Worm (Caenorhabditis elegans) whole organism, L1 larva: ENCODE data around the gene R186.3.

Experiments used
- C04F5.9 ChIP-seq: sonication (generic microtip); optimal IDR thresholded peaks from 2 replicates; lab custom pipeline; 2016; ENCODE audit warnings: missing genetic modification characterization, missing compliant biosample characterization
- C34B4.2 ChIP-seq: sonication (generic microtip); optimal IDR thresholded peaks from 2 replicates; lab custom pipeline; 2017; ENCODE audit warnings: mild to moderate bottlenecking, missing genetic modification characterization, missing compliant biosample characterization
- Y116A8C.19 ChIP-seq: sonication (generic microtip); optimal IDR thresholded peaks from 2 replicates; lab custom pipeline; 2016; ENCODE audit warnings: missing compliant biosample characterization, missing genetic modification characterization, borderline replicate concordance
- aha-1 ChIP-seq: fragments of 150-350 bp; optimal IDR thresholded peaks from 2 replicates; lab custom pipeline; 2014; ENCODE audit warnings: missing biosample characterization, missing genetic modification characterization
- aly-2 ChIP-seq: fragments of 150-350 bp; optimal IDR thresholded peaks from 2 replicates; lab custom pipeline; 2014; ENCODE audit warnings: missing biosample characterization, missing genetic modification characterization
- blmp-1 ChIP-seq: fragments of 150-350 bp; optimal IDR thresholded peaks from 2 replicates; lab custom pipeline; 2014; ENCODE audit warnings: missing biosample characterization, missing genetic modification characterization
- ceh-88 ChIP-seq: fragments of 200-800 bp; sonication (Bioruptor generic); IDR thresholded peaks from 2 replicates; pipeline ENCODE4 v1.3.6; 2022; ENCODE audit warnings: missing genetic modification characterization, missing compliant biosample characterization
- ceh-90 ChIP-seq: sonication (generic microtip); optimal IDR thresholded peaks from 2 replicates; lab custom pipeline; 2016; ENCODE audit warnings: missing genetic modification characterization, missing compliant biosample characterization
- ces-1 ChIP-seq: fragments of 150-350 bp; optimal IDR thresholded peaks from 2 replicates; lab custom pipeline; 2014; ENCODE audit warnings: missing biosample characterization, missing genetic modification reagents, missing genetic modification characterization
- efl-1 ChIP-seq, 4 experiments: fragments of 150-350 bp; optimal IDR thresholded peaks in 3 of 4; peaks in 1 of 4; 1 replicate in 1 of 4; 2 replicates in 3 of 4; lab custom pipeline; 2014; ENCODE audit warnings: missing biosample characterization in 2 of 4, missing genetic modification characterization in 2 of 4, missing genetic modification reagents in 2 of 4
- elt-2 ChIP-seq: sonication (generic microtip); optimal IDR thresholded peaks from 2 replicates; lab custom pipeline; 2016; ENCODE audit warnings: missing genetic modification characterization, mild to moderate bottlenecking, inconsistent platforms, missing compliant biosample characterization, missing genetic modification reagents
- fkh-10 ChIP-seq: sonication (generic microtip); optimal IDR thresholded peaks from 2 replicates; lab custom pipeline; 2017; ENCODE audit warnings: missing biosample characterization, missing genetic modification reagents, missing genetic modification characterization
- fkh-8 ChIP-seq: sonication (generic microtip); optimal IDR thresholded peaks from 2 replicates; lab custom pipeline; 2016; ENCODE audit warnings: mild to moderate bottlenecking, missing genetic modification characterization, missing compliant biosample characterization
- grh-1 ChIP-seq: fragments of 200-800 bp; sonication (Bioruptor generic); IDR thresholded peaks from 2 replicates; pipeline ENCODE4 v1.3.6; 2022; ENCODE audit warnings: missing genetic modification reagents, missing genetic modification characterization, missing compliant biosample characterization
- hpl-2 ChIP-seq: fragments of 150-350 bp; optimal IDR thresholded peaks from 2 replicates; lab custom pipeline; 2014; ENCODE audit warnings: missing biosample characterization, missing genetic modification reagents, missing genetic modification characterization
- irx-1 ChIP-seq: sonication (generic microtip); optimal IDR thresholded peaks from 2 replicates; lab custom pipeline; 2016; ENCODE audit warnings: missing genetic modification characterization, missing compliant biosample characterization
- jun-1 ChIP-seq: fragments of 150-350 bp; optimal IDR thresholded peaks from 2 replicates; lab custom pipeline; 2014; ENCODE audit warnings: missing biosample characterization, missing genetic modification reagents, missing genetic modification characterization
- lin-14 ChIP-seq: fragments of 200-800 bp; sonication (Bioruptor generic); optimal IDR thresholded peaks from 2 replicates; lab custom pipeline; 2018; ENCODE audit warnings: mild to moderate bottlenecking, missing genetic modification characterization, moderate library complexity, missing compliant biosample characterization
- lin-35 ChIP-seq, 2 experiments: fragments of 150-350 bp; optimal IDR thresholded peaks; 2 replicates each; lab custom pipeline; 2014; ENCODE audit warnings: missing biosample characterization in 2 of 2, missing genetic modification characterization in 2 of 2, missing genetic modification reagents in 2 of 2
- lsy-2 ChIP-seq, 2 experiments: fragments of 150-350 bp; optimal IDR thresholded peaks; 2 replicates each; lab custom pipeline; 2014; ENCODE audit warnings: missing biosample characterization in 2 of 2, missing genetic modification characterization in 2 of 2
- mab-9 ChIP-seq: fragments of 200-800 bp; sonication (Bioruptor generic); IDR thresholded peaks from 2 replicates; pipeline ENCODE4 v1.3.6; 2022; ENCODE audit warnings: missing genetic modification reagents, missing genetic modification characterization, missing compliant biosample characterization
- mdl-1 ChIP-seq, 2 experiments: fragments of 150-350 bp; optimal IDR thresholded peaks; 2 replicates each; lab custom pipeline; 2014 to 2017; ENCODE audit warnings: missing biosample characterization in 2 of 2, missing genetic modification characterization in 2 of 2, inconsistent platforms in 1 of 2
- nhr-20 ChIP-seq: sonication (generic microtip); optimal IDR thresholded peaks from 2 replicates; lab custom pipeline; 2016; ENCODE audit warnings: mild to moderate bottlenecking, missing genetic modification characterization, missing compliant biosample characterization
- nhr-47 ChIP-seq: sonication (generic microtip); optimal IDR thresholded peaks from 2 replicates; lab custom pipeline; 2016; ENCODE audit warnings: mild to moderate bottlenecking, missing genetic modification characterization, moderate library complexity, missing compliant biosample characterization
- nhr-76 ChIP-seq: sonication (generic microtip); optimal IDR thresholded peaks from 2 replicates; lab custom pipeline; 2017; ENCODE audit warnings: missing biosample characterization, missing genetic modification characterization
- nhr-77 ChIP-seq: fragments of 150-350 bp; optimal IDR thresholded peaks from 2 replicates; lab custom pipeline; 2014; ENCODE audit warnings: missing biosample characterization, missing genetic modification characterization
- pqm-1 ChIP-seq: sonication (generic microtip); optimal IDR thresholded peaks from 3 replicates; lab custom pipeline; 2017; ENCODE audit warnings: missing biosample characterization, missing genetic modification characterization
- skn-1 ChIP-seq: fragments of 150-350 bp; optimal IDR thresholded peaks from 2 replicates; lab custom pipeline; 2014; ENCODE audit warnings: missing biosample characterization, missing genetic modification characterization
- snu-23 ChIP-seq: sonication (generic microtip); optimal IDR thresholded peaks from 2 replicates; lab custom pipeline; 2016; ENCODE audit warnings: missing genetic modification characterization, missing compliant biosample characterization
- sptf-1 ChIP-seq: fragments of 150-350 bp; optimal IDR thresholded peaks from 2 replicates; lab custom pipeline; 2014; ENCODE audit warnings: missing biosample characterization, missing genetic modification characterization
- sup-37 ChIP-seq: fragments of 200-800 bp; sonication (Bioruptor generic); optimal IDR thresholded peaks from 2 replicates; lab custom pipeline; 2018; ENCODE audit warnings: mild to moderate bottlenecking, missing genetic modification characterization, missing compliant biosample characterization
- tlp-1 ChIP-seq: fragments of 150-350 bp; optimal IDR thresholded peaks from 2 replicates; lab custom pipeline; 2014; ENCODE audit warnings: missing biosample characterization, missing genetic modification characterization
- unc-130 ChIP-seq: fragments of 150-350 bp; optimal IDR thresholded peaks from 2 replicates; lab custom pipeline; 2017; ENCODE audit warnings: missing biosample characterization, missing genetic modification characterization, inconsistent platforms
- unc-98 ChIP-seq: fragments of 200-800 bp; sonication (Bioruptor generic); IDR thresholded peaks from 2 replicates; pipeline ENCODE4 v1.3.6; 2022; ENCODE audit warnings: missing genetic modification characterization, missing compliant biosample characterization
- zag-1 ChIP-seq: fragments of 150-350 bp; optimal IDR thresholded peaks from 2 replicates; lab custom pipeline; 2014; ENCODE audit warnings: missing biosample characterization, missing genetic modification characterization
- ztf-11 ChIP-seq, 2 experiments: sonication (generic microtip); optimal IDR thresholded peaks; 2 replicates each; lab custom pipeline; 2016 to 2017; ENCODE audit warnings: missing genetic modification characterization in 2 of 2, missing biosample characterization in 1 of 2, missing compliant biosample characterization in 1 of 2
- ztf-4 ChIP-seq: fragments of 150-350 bp; optimal IDR thresholded peaks from 2 replicates; lab custom pipeline; 2014; ENCODE audit warnings: missing biosample characterization, missing genetic modification characterization

R186.3 gene

DNA sequence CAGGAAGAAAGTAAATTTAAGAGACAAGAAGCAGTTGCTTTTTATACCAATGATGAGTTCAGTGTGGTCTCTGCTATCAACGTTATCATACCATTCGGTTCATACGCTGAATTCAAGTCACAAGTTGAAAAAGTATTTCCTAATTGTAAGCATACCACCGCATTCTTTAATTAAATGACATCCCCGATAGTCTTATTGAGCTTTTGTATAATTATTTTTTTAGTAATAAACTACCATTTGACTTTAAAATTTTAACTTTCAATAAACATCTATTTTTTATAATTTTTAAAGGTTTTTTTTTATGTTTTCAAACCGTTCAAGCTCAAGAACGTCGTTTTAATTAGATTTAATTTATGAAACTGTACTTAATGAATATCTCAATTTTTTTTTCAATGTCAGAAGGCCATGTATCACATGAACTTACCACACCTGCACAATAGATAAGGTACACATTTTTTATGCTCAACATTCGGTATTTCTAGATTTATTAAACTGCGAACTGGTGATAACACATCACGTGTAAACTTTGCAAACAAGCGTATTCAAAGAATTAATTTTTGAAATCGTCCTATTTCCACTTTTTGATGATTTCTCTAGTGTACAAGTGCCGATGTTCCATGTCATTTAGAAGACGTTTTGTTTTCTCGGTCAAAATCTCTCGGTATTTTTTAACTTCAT is 25.1 kb downstream of the R186.3 start, which contains the start of gene T16G1.4:
T16G1.4 (minus strand) TSS at position 51 of the 678 bp plus-strand sequence.
- TF ChIP-seq ztf-11 (tag; optimal IDR thresholded peaks at IDR 0.05; lab: Kevin White, UChicago) = no peak
- TF ChIP-seq tlp-1 = no peak
- no peak for TF ChIP-seq nhr-76 (tag; lab: Kevin White, UChicago)
- peak; percentile 88 for TF ChIP-seq elt-2 (tag; lab: Kevin White, UChicago)
- no peak for TF ChIP-seq C34B4.2
- TF ChIP-seq Y116A8C.19 (tag; lab: Kevin White, UChicago) = no peak
- TF ChIP-seq sptf-1 = no peak
- TF ChIP-seq efl-1 (optimal IDR thresholded peaks at IDR 0.05; lab: Kevin White, UChicago) = no peak
- TF ChIP-seq efl-1 (GFP tag; optimal IDR thresholded peaks at IDR 0.05 in 1 of 2; lab: Kevin White, UChicago) = peak in 1 of 2 experiments; percentile 46
- TF ChIP-seq jun-1 = no peak
- peak in 1 of 2 experiments; percentile 22 for TF ChIP-seq lin-35 (GFP tag; optimal IDR thresholded peaks at IDR 0.05; lab: Kevin White, UChicago)
- no peak for TF ChIP-seq irx-1
- TF ChIP-seq nhr-20 (tag; lab: Kevin White, UChicago) = peak; percentile 8
- TF ChIP-seq aha-1 (tag; lab: Kevin White, UChicago) = no peak
- TF ChIP-seq nhr-47 = no peak
- TF ChIP-seq, all 84 proteins: peak for 4

DNA sequence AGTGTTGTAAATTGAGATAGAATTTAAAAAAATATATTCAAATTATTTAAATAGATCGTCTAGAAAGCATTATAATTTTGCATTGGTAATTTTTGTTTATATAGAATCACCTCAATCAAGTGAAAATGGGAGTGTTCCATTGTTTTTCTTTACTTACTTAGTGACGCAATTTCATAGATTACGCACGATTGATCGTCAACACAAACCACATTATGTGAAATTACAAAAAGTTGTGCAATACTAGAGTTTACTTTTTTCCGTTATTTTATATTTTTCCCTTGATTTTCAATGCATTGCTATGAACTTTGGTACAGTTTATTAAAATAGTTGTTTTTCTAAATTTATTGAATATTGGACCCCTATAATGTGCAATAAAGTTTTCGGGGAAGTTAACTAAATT is 27.6 kb downstream of the R186.3 start, which contains the start of gene T16G1.5:
T16G1.5 (minus strand) TSS at position 119 of the 400 bp plus-strand sequence.
- no peak for TF ChIP-seq aly-2 (tag; lab: Kevin White, UChicago)
- no peak for TF ChIP-seq hpl-2 (GFP tag; lab: Kevin White, UChicago)
- TF ChIP-seq efl-1 (optimal IDR thresholded peaks at IDR 0.05; lab: Kevin White, UChicago) = no peak
- TF ChIP-seq efl-1 (GFP tag; optimal IDR thresholded peaks at IDR 0.05 in 1 of 2; lab: Kevin White, UChicago) = peak in 1 of 2 experiments; percentile 41
- no peak for TF ChIP-seq tlp-1

DNA sequence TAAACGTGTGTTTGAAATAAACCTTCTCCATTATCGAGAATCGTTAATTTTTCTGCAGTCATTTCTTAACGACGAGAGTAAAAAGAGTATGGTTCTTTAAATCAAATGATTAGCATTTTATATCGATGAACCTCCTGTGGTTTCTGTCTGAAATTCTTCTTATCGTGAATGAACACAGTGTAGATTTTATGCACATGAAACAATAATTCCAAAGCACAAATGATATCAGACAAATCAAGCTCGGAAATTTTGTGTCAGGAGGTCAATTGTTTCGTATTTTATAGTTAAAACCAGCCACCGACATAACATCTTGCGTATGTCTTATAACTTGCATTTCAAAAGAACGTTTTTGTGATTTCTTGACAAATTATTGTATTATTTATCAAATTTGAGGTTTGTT is 29.9 kb downstream of the R186.3 start, which contains the start of gene T16G1.6:
T16G1.6 (minus strand) TSS at position 77 of the 400 bp plus-strand sequence.
- TF ChIP-seq grh-1 (GFP tag; lab: Robert Waterston, UW) = no peak
- no peak for TF ChIP-seq ceh-90 (tag; lab: Kevin White, UChicago)
- no peak for TF ChIP-seq blmp-1 (tag; lab: Kevin White, UChicago)
- TF ChIP-seq mdl-1 (tag; optimal IDR thresholded peaks at IDR 0.05; lab: Kevin White, UChicago) = no peak
- TF ChIP-seq unc-130 (tag; lab: Kevin White, UChicago) = no peak
- no peak for TF ChIP-seq nhr-77
- TF ChIP-seq ztf-4 (tag; lab: Kevin White, UChicago) = no peak
- TF ChIP-seq zag-1 (tag; lab: Kevin White, UChicago) = no peak
- TF ChIP-seq skn-1 (tag; lab: Kevin White, UChicago) = no peak
- no peak for TF ChIP-seq ceh-88 (GFP tag; lab: Robert Waterston, UW)
- TF ChIP-seq fkh-8 (tag; lab: Kevin White, UChicago) = no peak
- TF ChIP-seq unc-98 = no peak
- peak in 1 of 2 experiments; percentile 17 for TF ChIP-seq lin-35 (GFP tag; optimal IDR thresholded peaks at IDR 0.05; lab: Kevin White, UChicago)
- no peak for TF ChIP-seq aly-2 (tag; lab: Kevin White, UChicago)
- TF ChIP-seq pqm-1 (tag; lab: Kevin White, UChicago) = no peak
- no peak for TF ChIP-seq C04F5.9 (tag; lab: Kevin White, UChicago)
- TF ChIP-seq ces-1 (GFP tag; lab: Kevin White, UChicago) = no peak
- no peak for TF ChIP-seq snu-23 (GFP tag; lab: Kevin White, UChicago)
- TF ChIP-seq sptf-1 = no peak
- no peak for TF ChIP-seq nhr-47
- no peak for TF ChIP-seq sup-37 (GFP tag; lab: Kevin White, UChicago)
- TF ChIP-seq mab-9 (GFP tag; lab: Robert Waterston, UW) = no peak
- peak; percentile 82 for TF ChIP-seq elt-2 (tag; lab: Kevin White, UChicago)
- TF ChIP-seq fkh-10 (GFP tag; lab: Kevin White, UChicago) = no peak
- TF ChIP-seq nhr-20 (tag; lab: Kevin White, UChicago) = peak; percentile 56
- no peak for TF ChIP-seq lsy-2 (tag; optimal IDR thresholded peaks at IDR 0.05; lab: Kevin White, UChicago)
- peak; percentile 4 for TF ChIP-seq lin-14 (GFP tag; lab: Kevin White, UChicago)
